Worm (Caenorhabditis elegans) whole organism, L4 larva: Measurements from ENCODE around the gene apc-2.

Source experiments
- R02D3.7 ChIP-seq: fragments of 150-350 bp; sonication (generic microtip); optimal IDR thresholded peaks from 3 replicates; lab custom pipeline; 2014; ENCODE audit warnings: missing biosample characterization, missing genetic modification characterization
- T20F7.1 ChIP-seq: fragments of 200-800 bp; sonication (Bioruptor generic); optimal IDR thresholded peaks from 2 replicates; lab custom pipeline; 2018; ENCODE audit warnings: mild to moderate bottlenecking, missing genetic modification characterization, missing compliant biosample characterization
- Y75B8A.6 ChIP-seq: fragments of 200-800 bp; sonication (Bioruptor generic); IDR thresholded peaks from 2 replicates; pipeline ENCODE4 v1.3.6; 2022; ENCODE audit warnings: missing genetic modification reagents, missing genetic modification characterization, missing compliant biosample characterization
- ZK337.2 ChIP-seq: fragments of 200-800 bp; sonication (Bioruptor generic); IDR thresholded peaks from 2 replicates; pipeline ENCODE4 v1.3.6; 2022; ENCODE audit warnings: missing genetic modification reagents, missing genetic modification characterization, missing compliant biosample characterization
- aha-1 ChIP-seq: fragments of 150-350 bp; peaks from one replicate; lab custom pipeline; 2014; ENCODE audit warnings: missing biosample characterization, missing genetic modification characterization
- arid-1 ChIP-seq: fragments of 200-800 bp; sonication (Bioruptor generic); conservative IDR thresholded peaks from 2 replicates; pipeline ENCODE4 v1.3.6; 2022; ENCODE audit warnings: missing genetic modification reagents, missing genetic modification characterization, missing compliant biosample characterization
- ceh-44 ChIP-seq: fragments of 200-800 bp; sonication (Bioruptor generic); IDR thresholded peaks from 2 replicates; pipeline ENCODE4 v1.3.6; 2022; ENCODE audit warnings: missing genetic modification reagents, missing genetic modification characterization, missing compliant biosample characterization
- daf-16 ChIP-seq, 3 experiments: sonication (generic microtip); optimal IDR thresholded peaks; 2 replicates each; lab custom pipeline; 2016 to 2017; ENCODE audit warnings: missing genetic modification characterization in 3 of 3, missing genetic modification reagents in 3 of 3, mild to moderate bottlenecking in 2 of 3, missing compliant biosample characterization in 2 of 3, missing biosample characterization in 1 of 3, moderate library complexity in 1 of 3
- dmd-6 ChIP-seq: fragments of 200-800 bp; sonication (Bioruptor generic); IDR thresholded peaks from 2 replicates; pipeline ENCODE4 v1.3.6; 2022; ENCODE audit warnings: missing genetic modification reagents, missing genetic modification characterization, missing compliant biosample characterization
- dpl-1 ChIP-seq: fragments of 150-350 bp; optimal IDR thresholded peaks from 2 replicates; lab custom pipeline; 2014; ENCODE audit warnings: missing biosample characterization, missing genetic modification reagents, missing genetic modification characterization
- dve-1 ChIP-seq: sonication (generic microtip); optimal IDR thresholded peaks from 2 replicates; lab custom pipeline; 2017; ENCODE audit warnings: antibody characterized with exemption, mild to moderate bottlenecking, missing genetic modification characterization, missing compliant biosample characterization; ENCODE audit not compliant: insufficient read depth
- egl-27 ChIP-seq: sonication (generic microtip); optimal IDR thresholded peaks from 3 replicates; lab custom pipeline; 2017; ENCODE audit warnings: missing biosample characterization, missing genetic modification reagents, missing genetic modification characterization
- fkh-10 ChIP-seq: fragments of 150-350 bp; optimal IDR thresholded peaks from 2 replicates; lab custom pipeline; 2014; ENCODE audit warnings: missing biosample characterization, missing genetic modification reagents, missing genetic modification characterization
- hlh-11 ChIP-seq: fragments of 200-800 bp; sonication (Bioruptor generic); optimal IDR thresholded peaks from 2 replicates; lab custom pipeline; 2018; ENCODE audit warnings: mild to moderate bottlenecking, missing genetic modification characterization, missing compliant biosample characterization
- hlh-30 ChIP-seq: sonication (generic microtip); optimal IDR thresholded peaks from 2 replicates; lab custom pipeline; 2017; ENCODE audit warnings: antibody characterized with exemption, mild to moderate bottlenecking, missing genetic modification characterization, missing compliant biosample characterization; ENCODE audit not compliant: insufficient read depth
- hmg-1.1 ChIP-seq: fragments of 200-800 bp; sonication (Bioruptor generic); IDR thresholded peaks from 2 replicates; pipeline ENCODE4 v1.3.6; 2022; ENCODE audit warnings: missing genetic modification reagents, missing genetic modification characterization, missing compliant biosample characterization
- jun-1 ChIP-seq: fragments of 150-350 bp; optimal IDR thresholded peaks from 2 replicates; lab custom pipeline; 2014; ENCODE audit warnings: missing biosample characterization, missing genetic modification reagents, missing genetic modification characterization
- lim-7 ChIP-seq: fragments of 200-800 bp; sonication (Bioruptor generic); IDR thresholded peaks from 2 replicates; pipeline ENCODE4 v1.3.6; 2022; ENCODE audit warnings: missing genetic modification characterization, missing compliant biosample characterization
- lin-38 ChIP-seq: fragments of 200-800 bp; sonication (Bioruptor generic); IDR thresholded peaks from 2 replicates; pipeline ENCODE4 v1.3.6; 2022; ENCODE audit warnings: missing genetic modification reagents, missing genetic modification characterization, missing compliant biosample characterization
- lir-3 ChIP-seq: sonication (generic microtip); optimal IDR thresholded peaks from 2 replicates; lab custom pipeline; 2016; ENCODE audit warnings: mild to moderate bottlenecking, missing genetic modification characterization, missing compliant biosample characterization
- lsy-2 ChIP-seq, 2 experiments: fragments of 150-350 bp in 1 of 2; sonication (generic microtip) in 1 of 2; optimal IDR thresholded peaks; 2 replicates each; lab custom pipeline; 2014 to 2017; ENCODE audit warnings: missing biosample characterization in 2 of 2, missing genetic modification characterization in 2 of 2
- mdl-1 ChIP-seq, 2 experiments: fragments of 150-350 bp in 1 of 2; sonication (generic microtip) in 1 of 2; optimal IDR thresholded peaks; 2 replicates each; lab custom pipeline; 2014 to 2017; ENCODE audit warnings: missing biosample characterization in 2 of 2, missing genetic modification characterization in 2 of 2
- mep-1 ChIP-seq: fragments of 150-350 bp; sonication (generic microtip); optimal IDR thresholded peaks from 3 replicates; lab custom pipeline; 2014; ENCODE audit warnings: missing biosample characterization, missing genetic modification characterization
- mes-2 ChIP-seq: sonication (generic microtip); optimal IDR thresholded peaks from 2 replicates; lab custom pipeline; 2016; ENCODE audit warnings: missing genotype, mild to moderate bottlenecking, missing genetic modification characterization, missing compliant biosample characterization; ENCODE audit not compliant: poor library complexity, severe bottlenecking
- mxl-2 ChIP-seq: fragments of 200-800 bp; sonication (Bioruptor generic); conservative IDR thresholded peaks from 2 replicates; pipeline ENCODE4 v1.3.6; 2022; ENCODE audit warnings: missing genetic modification reagents, missing genetic modification characterization, missing compliant biosample characterization
- nhr-102 ChIP-seq: sonication (generic microtip); optimal IDR thresholded peaks from 2 replicates; lab custom pipeline; 2016; ENCODE audit warnings: mild to moderate bottlenecking, missing genetic modification characterization, moderate library complexity, missing compliant biosample characterization
- nhr-28 ChIP-seq: fragments of 150-350 bp; optimal IDR thresholded peaks from 2 replicates; lab custom pipeline; 2014; ENCODE audit warnings: missing biosample characterization, missing genetic modification characterization
- nhr-6 ChIP-seq: fragments of 150-350 bp; optimal IDR thresholded peaks from 2 replicates; lab custom pipeline; 2014; ENCODE audit warnings: missing biosample characterization, missing genetic modification characterization
- nhr-76 ChIP-seq: fragments of 150-350 bp; optimal IDR thresholded peaks from 2 replicates; lab custom pipeline; 2014; ENCODE audit warnings: missing biosample characterization, missing genetic modification characterization
- nhr-77 ChIP-seq: fragments of 150-350 bp; optimal IDR thresholded peaks from 2 replicates; lab custom pipeline; 2014; ENCODE audit warnings: missing biosample characterization, missing genetic modification characterization
- pha-4 ChIP-seq, 2 experiments: fragments of 150-350 bp in 1 of 2; fragments of 200-800 bp in 1 of 2; sonication (Bioruptor generic) in 1 of 2; IDR thresholded peaks in 1 of 2; optimal IDR thresholded peaks in 1 of 2; 2 replicates each; pipeline versions ENCODE4 v1.3.6 to Lab custom; 2014 to 2022; ENCODE audit warnings: missing genetic modification characterization in 2 of 2, missing genetic modification reagents in 2 of 2, missing biosample characterization in 1 of 2, missing compliant biosample characterization in 1 of 2
- pqm-1 ChIP-seq: sonication (generic microtip); optimal IDR thresholded peaks from 2 replicates; lab custom pipeline; 2017; ENCODE audit warnings: missing biosample characterization, missing genetic modification characterization
- rbr-2 ChIP-seq: sonication (generic microtip); optimal IDR thresholded peaks from 2 replicates; lab custom pipeline; 2016; ENCODE audit warnings: missing genotype, missing genetic modification characterization, missing compliant biosample characterization
- snpc-1.2 ChIP-seq: fragments of 200-800 bp; sonication (Bioruptor generic); IDR thresholded peaks from 2 replicates; pipeline ENCODE4 v1.3.6; 2022; ENCODE audit warnings: missing genetic modification reagents, missing genetic modification characterization, missing compliant biosample characterization
- unc-130 ChIP-seq: sonication (generic microtip); optimal IDR thresholded peaks from 2 replicates; lab custom pipeline; 2016; ENCODE audit warnings: missing genetic modification reagents, missing genetic modification characterization, missing compliant biosample characterization
- vab-7 ChIP-seq: fragments of 200-800 bp; sonication (Bioruptor generic); IDR thresholded peaks from 2 replicates; pipeline ENCODE4 v1.3.6; 2022; ENCODE audit warnings: missing genetic modification reagents, missing genetic modification characterization, missing compliant biosample characterization
- ztf-11 ChIP-seq: fragments of 150-350 bp; optimal IDR thresholded peaks from 2 replicates; lab custom pipeline; 2014; ENCODE audit warnings: missing biosample characterization, missing genetic modification characterization

apc-2 gene

ce11 chrIII:8091408-8091807 lies 11.0 kb downstream of the apc-2 start, which contains the start of gene idi-1:
Gene idi-1 (plus strand): TSS chrIII:8091708.
- TF ChIP-seq aha-1 (tag; lab: Kevin White, UChicago) (no peak), ztf-11 (tag; lab: Kevin White, UChicago) (no peak), lir-3 (tag; lab: Kevin White, UChicago) (no peak)
- TF ChIP-seq, all 104 proteins: peak for 0

- TF ChIP-seq dpl-1 (peak; percentile 58), Y75B8A.6 (GFP tag; lab: Robert Waterston, UW) (no peak), lir-3 (tag; lab: Kevin White, UChicago) (no peak), arid-1 (no peak), nhr-28 (tag; lab: Kevin White, UChicago) (peak; percentile 43), dmd-6 (GFP tag; lab: Robert Waterston, UW) (0 out of 2 replicates have a peak, but pooled peaks have one; percentile 16), ceh-44 (no peak), vab-7 (GFP tag; lab: Robert Waterston, UW) (no peak), rbr-2 (tag; lab: Kevin White, UChicago) (peak; percentile 35), egl-27 (tag; lab: Kevin White, UChicago) (no peak), nhr-102 (tag; lab: Kevin White, UChicago) (no peak), hlh-11 (tag; lab: Kevin White, UChicago) (peak; percentile 89), pqm-1 (peak; percentile 31), hmg-1.1 (GFP tag; lab: Robert Waterston, UW) (0 out of 2 replicates have a peak, but pooled peaks have one; percentile 25), ZK337.2 (GFP tag; lab: Robert Waterston, UW) (no peak), nhr-77 (peak; percentile 70), T20F7.1 (GFP tag; lab: Kevin White, UChicago) (peak; percentile 39), lim-7 (GFP tag; lab: Robert Waterston, UW) (no peak), snpc-1.2 (GFP tag; lab: Robert Waterston, UW) (no peak), dve-1 (tag; lab: Kevin White, UChicago) (peak; percentile 63), lsy-2 (tag; optimal IDR thresholded peaks at IDR 0.05; lab: Kevin White, UChicago) (peak; percentile 18 to 90), lin-38 (peak; percentile 87), fkh-10 (GFP tag; lab: Kevin White, UChicago) (peak; percentile 32), aha-1 (tag; lab: Kevin White, UChicago) (peak; percentile 57), mdl-1 (tag; optimal IDR thresholded peaks at IDR 0.05; lab: Kevin White, UChicago) (no peak), pha-4 (GFP tag; IDR thresholded peaks at IDR 0.05; lab: Robert Waterston, UW) (no peak), pha-4 (tag; optimal IDR thresholded peaks at IDR 0.05; lab: Kevin White, UChicago) (peak; percentile 20), mep-1 (tag; lab: Kevin White, UChicago) (peak; percentile 72), mes-2 (tag; lab: Kevin White, UChicago) (peak; percentile 72), nhr-6 (tag; lab: Kevin White, UChicago) (peak; percentile 50), mxl-2 (GFP tag; lab: Robert Waterston, UW) (no peak), daf-16 (GFP tag; optimal IDR thresholded peaks at IDR 0.05; lab: Kevin White, UChicago) (no peak), daf-16 (tag; optimal IDR thresholded peaks at IDR 0.05; lab: Kevin White, UChicago) (peak; percentile 9), jun-1 (tag; lab: Kevin White, UChicago) (no peak), R02D3.7 (tag; lab: Kevin White, UChicago) (no peak), hlh-30 (tag; lab: Kevin White, UChicago) (peak; percentile 94)
Observed at ce11 chrIII:8093079-8093623, 12.7 kb downstream of the apc-2 start, which contains the start of gene K06H7.2. Gene K06H7.2 (plus strand): TSS chrIII:8093573.

ce11 chrIII:8098116-8098515 lies 17.7 kb downstream of the apc-2 start, which contains the start of gene K06H7.8:
Gene K06H7.8 (minus strand): TSS chrIII:8098216.
- TF ChIP-seq nhr-76 (tag; lab: Kevin White, UChicago), result no peak
- no peak for TF ChIP-seq mdl-1 (tag; optimal IDR thresholded peaks at IDR 0.05; lab: Kevin White, UChicago)
- TF ChIP-seq unc-130 (GFP tag; lab: Kevin White, UChicago), result no peak
- TF ChIP-seq lin-38, result no peak
- no peak for TF ChIP-seq ceh-44
